Worm (Caenorhabditis elegans) whole organism, L1 larva: ENCODE measurements around the gene snf-9.
"Not testable (repeated sequence)": the region's sequence is repeated elsewhere in the genome, so short reads cannot be mapped to it uniquely, and the experiment has no call there.

ENCODE experiments used
- C16A3.4 ChIP-seq: fragments of 150-350 bp; optimal IDR thresholded peaks from 2 replicates; lab custom pipeline; 2014; ENCODE audit warnings: missing biosample characterization, missing genetic modification characterization
- Y116A8C.19 ChIP-seq: sonication (generic microtip); optimal IDR thresholded peaks from 2 replicates; lab custom pipeline; 2016; ENCODE audit warnings: missing compliant biosample characterization, missing genetic modification characterization, borderline replicate concordance
- aha-1 ChIP-seq: fragments of 150-350 bp; optimal IDR thresholded peaks from 2 replicates; lab custom pipeline; 2014; ENCODE audit warnings: missing biosample characterization, missing genetic modification characterization
- alr-1 ChIP-seq: fragments of 200-800 bp; sonication (Bioruptor generic); optimal IDR thresholded peaks from 2 replicates; lab custom pipeline; 2018; ENCODE audit warnings: borderline replicate concordance, mild to moderate bottlenecking, missing genetic modification characterization, missing compliant biosample characterization
- aly-2 ChIP-seq: fragments of 150-350 bp; optimal IDR thresholded peaks from 2 replicates; lab custom pipeline; 2014; ENCODE audit warnings: missing biosample characterization, missing genetic modification characterization
- blmp-1 ChIP-seq: fragments of 150-350 bp; optimal IDR thresholded peaks from 2 replicates; lab custom pipeline; 2014; ENCODE audit warnings: missing biosample characterization, missing genetic modification characterization
- ceh-82 ChIP-seq, 3 experiments: fragments of 150-350 bp in 1 of 3; sonication (generic microtip) in 2 of 3; optimal IDR thresholded peaks; 2 replicates each; lab custom pipeline; 2014 to 2017; ENCODE audit warnings: missing biosample characterization in 3 of 3, missing genetic modification characterization in 3 of 3
- ceh-90 ChIP-seq: sonication (generic microtip); optimal IDR thresholded peaks from 2 replicates; lab custom pipeline; 2016; ENCODE audit warnings: missing genetic modification characterization, missing compliant biosample characterization
- dpl-1 ChIP-seq, 3 experiments: fragments of 150-350 bp in 2 of 3; sonication (generic microtip) in 1 of 3; optimal IDR thresholded peaks; 2 replicates each; lab custom pipeline; 2014 to 2017; ENCODE audit warnings: missing biosample characterization in 3 of 3, missing genetic modification characterization in 3 of 3, missing genetic modification reagents in 3 of 3
- dsc-1 ChIP-seq: sonication (generic microtip); optimal IDR thresholded peaks from 2 replicates; lab custom pipeline; 2016; ENCODE audit warnings: mild to moderate bottlenecking, missing genetic modification characterization, missing compliant biosample characterization
- efl-1 ChIP-seq, 4 experiments: fragments of 150-350 bp; optimal IDR thresholded peaks in 3 of 4; peaks in 1 of 4; 1 replicate in 1 of 4; 2 replicates in 3 of 4; lab custom pipeline; 2014; ENCODE audit warnings: missing biosample characterization in 2 of 4, missing genetic modification characterization in 2 of 4, missing genetic modification reagents in 2 of 4
- elt-2 ChIP-seq: sonication (generic microtip); optimal IDR thresholded peaks from 2 replicates; lab custom pipeline; 2016; ENCODE audit warnings: missing genetic modification characterization, mild to moderate bottlenecking, inconsistent platforms, missing compliant biosample characterization, missing genetic modification reagents
- fkh-8 ChIP-seq: sonication (generic microtip); optimal IDR thresholded peaks from 2 replicates; lab custom pipeline; 2016; ENCODE audit warnings: mild to moderate bottlenecking, missing genetic modification characterization, missing compliant biosample characterization
- grh-1 ChIP-seq: fragments of 200-800 bp; sonication (Bioruptor generic); IDR thresholded peaks from 2 replicates; pipeline ENCODE4 v1.3.6; 2022; ENCODE audit warnings: missing genetic modification reagents, missing genetic modification characterization, missing compliant biosample characterization
- hlh-4 ChIP-seq: sonication (generic microtip); optimal IDR thresholded peaks from 2 replicates; lab custom pipeline; 2016; ENCODE audit warnings: mild to moderate bottlenecking, missing genetic modification characterization, missing compliant biosample characterization
- isw-1 ChIP-seq: fragments of 200-800 bp; sonication (Bioruptor generic); IDR thresholded peaks from 2 replicates; pipeline ENCODE4 v1.3.6; 2022; ENCODE audit warnings: missing genetic modification characterization, missing compliant biosample characterization
- jun-1 ChIP-seq: fragments of 150-350 bp; optimal IDR thresholded peaks from 2 replicates; lab custom pipeline; 2014; ENCODE audit warnings: missing biosample characterization, missing genetic modification reagents, missing genetic modification characterization
- lin-13 ChIP-seq: fragments of 150-350 bp; optimal IDR thresholded peaks from 2 replicates; lab custom pipeline; 2014; ENCODE audit warnings: missing biosample characterization, missing genetic modification reagents, missing genetic modification characterization
- lin-35 ChIP-seq, 2 experiments: fragments of 150-350 bp; optimal IDR thresholded peaks; 2 replicates each; lab custom pipeline; 2014; ENCODE audit warnings: missing biosample characterization in 2 of 2, missing genetic modification characterization in 2 of 2, missing genetic modification reagents in 2 of 2
- lir-3 ChIP-seq: sonication (generic microtip); optimal IDR thresholded peaks from 2 replicates; lab custom pipeline; 2016; ENCODE audit warnings: mild to moderate bottlenecking, missing genetic modification characterization, moderate library complexity, missing compliant biosample characterization; ENCODE audit not compliant: poor library complexity
- lsy-2 ChIP-seq, 2 experiments: fragments of 150-350 bp; optimal IDR thresholded peaks; 2 replicates each; lab custom pipeline; 2014; ENCODE audit warnings: missing biosample characterization in 2 of 2, missing genetic modification characterization in 2 of 2
- nhr-20 ChIP-seq: sonication (generic microtip); optimal IDR thresholded peaks from 2 replicates; lab custom pipeline; 2016; ENCODE audit warnings: mild to moderate bottlenecking, missing genetic modification characterization, missing compliant biosample characterization
- nhr-237 ChIP-seq: fragments of 150-350 bp; optimal IDR thresholded peaks from 2 replicates; lab custom pipeline; 2014; ENCODE audit warnings: missing biosample characterization, missing genetic modification characterization
- nhr-84 ChIP-seq: sonication (generic microtip); optimal IDR thresholded peaks from 2 replicates; lab custom pipeline; 2017; ENCODE audit warnings: missing biosample characterization, missing genetic modification characterization
- nhr-85 ChIP-seq: sonication (generic microtip); peaks from one replicate; lab custom pipeline; 2016; ENCODE audit warnings: missing genetic modification characterization, inconsistent platforms, missing compliant biosample characterization
- nhr-90 ChIP-seq: sonication (generic microtip); optimal IDR thresholded peaks from 2 replicates; lab custom pipeline; 2016; ENCODE audit warnings: mild to moderate bottlenecking, missing genetic modification characterization, missing compliant biosample characterization; ENCODE audit not compliant: poor library complexity
- pag-3 ChIP-seq: sonication (generic microtip); optimal IDR thresholded peaks from 2 replicates; lab custom pipeline; 2017; ENCODE audit warnings: missing genetic modification characterization, mild to moderate bottlenecking, missing compliant biosample characterization, antibody characterized with exemption, borderline replicate concordance; ENCODE audit not compliant: insufficient read depth
- pqm-1 ChIP-seq: sonication (generic microtip); optimal IDR thresholded peaks from 3 replicates; lab custom pipeline; 2017; ENCODE audit warnings: missing biosample characterization, missing genetic modification characterization
- sptf-1 ChIP-seq: fragments of 150-350 bp; optimal IDR thresholded peaks from 2 replicates; lab custom pipeline; 2014; ENCODE audit warnings: missing biosample characterization, missing genetic modification characterization
- sup-37 ChIP-seq: fragments of 200-800 bp; sonication (Bioruptor generic); optimal IDR thresholded peaks from 2 replicates; lab custom pipeline; 2018; ENCODE audit warnings: mild to moderate bottlenecking, missing genetic modification characterization, missing compliant biosample characterization
- tbx-2 ChIP-seq: sonication (generic microtip); optimal IDR thresholded peaks from 2 replicates; lab custom pipeline; 2016; ENCODE audit warnings: missing genetic modification characterization, missing compliant biosample characterization
- unc-86 ChIP-seq: sonication (generic microtip); optimal IDR thresholded peaks from 2 replicates; lab custom pipeline; 2016; ENCODE audit warnings: missing genetic modification characterization, missing compliant biosample characterization
- ztf-4 ChIP-seq: fragments of 150-350 bp; optimal IDR thresholded peaks from 2 replicates; lab custom pipeline; 2014; ENCODE audit warnings: missing biosample characterization, missing genetic modification characterization

The snf-9 gene

ce11 chrIV:17294489-17294888, 17.5 kb upstream of the snf-9 start, which contains the start of gene T28F3.5:
Gene T28F3.5, plus strand, starts transcription at chrIV:17294789.
- TF ChIP-seq efl-1 (optimal IDR thresholded peaks at IDR 0.05; lab: Kevin White, UChicago) (no peak), efl-1 (GFP tag; optimal IDR thresholded peaks at IDR 0.05 in 1 of 2; lab: Kevin White, UChicago) (peak in 1 of 2 experiments; percentile 84), aly-2 (tag; lab: Kevin White, UChicago) (no peak)
- TF ChIP-seq, all 84 proteins: peak for 1

ce11 chrIV:17301933-17302332, 10.0 kb upstream of the snf-9 start, which contains the start of gene ifta-2:
Gene ifta-2, minus strand, starts transcription at chrIV:17302033.
- peak; percentile 29 for TF ChIP-seq fkh-8 (tag; lab: Kevin White, UChicago)
- TF ChIP-seq tbx-2 (tag; lab: Kevin White, UChicago): no peak

- not testable (repeated sequence) for TF ChIP-seq Y116A8C.19, lir-3, sptf-1 (tag; lab: Kevin White, UChicago)
Measured at ce11 chrIV:17307223-17307622, 4.7 kb upstream of the snf-9 start, which contains the start of gene T28F3.8. Gene T28F3.8, minus strand, starts transcription at chrIV:17307323.

ce11 chrIV:17308211-17308610, 3.7 kb upstream of the snf-9 start, which contains the start of gene T28F3.9:
Gene T28F3.9, plus strand, starts transcription at chrIV:17308511.
- TF ChIP-seq aha-1: no peak
- no peak for TF ChIP-seq tbx-2 (tag; lab: Kevin White, UChicago)
- no peak for TF ChIP-seq nhr-237
- TF ChIP-seq unc-86 (tag; lab: Kevin White, UChicago): no peak
- no peak for TF ChIP-seq pag-3 (tag; lab: Kevin White, UChicago)
- no peak for TF ChIP-seq alr-1
- no peak for TF ChIP-seq dsc-1 (tag; lab: Kevin White, UChicago)
- TF ChIP-seq C16A3.4: no peak
- no peak for TF ChIP-seq efl-1 (optimal IDR thresholded peaks at IDR 0.05; lab: Kevin White, UChicago)
- TF ChIP-seq efl-1 (GFP tag; optimal IDR thresholded peaks at IDR 0.05 in 1 of 2; lab: Kevin White, UChicago): peak in 1 of 2 experiments; percentile 35
- TF ChIP-seq, all 84 proteins: peak for 1

- TF ChIP-seq grh-1: no peak
Measured at ce11 chrIV:17316398-17316797, 4.5 kb downstream of the snf-9 start, which contains the start of gene C49C3.20. Gene C49C3.20, minus strand, starts transcription at chrIV:17316498.

ce11 chrIV:17320445-17320844, 8.5 kb downstream of the snf-9 start, which contains the start of gene C49C3.4:
Gene C49C3.4, plus strand, starts transcription at chrIV:17320795.
- TF ChIP-seq elt-2 (tag; lab: Kevin White, UChicago): peak; percentile 52
- TF ChIP-seq lin-35 (GFP tag; optimal IDR thresholded peaks at IDR 0.05; lab: Kevin White, UChicago): peak in 1 of 2 experiments; percentile 4
- TF ChIP-seq isw-1 (GFP tag; lab: Robert Waterston, UW): no peak
- TF ChIP-seq jun-1 (tag; lab: Kevin White, UChicago): no peak
- TF ChIP-seq, all 84 proteins: peak for 2

ce11 chrIV:17328834-17329233, 16.9 kb downstream of the snf-9 start, which contains the start of gene ceh-88:
Gene ceh-88, plus strand, starts transcription at chrIV:17329188.
- TF ChIP-seq C16A3.4 (no peak), lsy-2 (tag; optimal IDR thresholded peaks at IDR 0.05; lab: Kevin White, UChicago) (peak in 1 of 2 experiments; percentile 30), ceh-82 (tag; optimal IDR thresholded peaks at IDR 0.05; lab: Kevin White, UChicago) (no peak), pqm-1 (tag; lab: Kevin White, UChicago) (no peak), efl-1 (optimal IDR thresholded peaks at IDR 0.05; lab: Kevin White, UChicago) (peak; percentile 1 to 12), efl-1 (GFP tag; optimal IDR thresholded peaks at IDR 0.05 in 1 of 2; lab: Kevin White, UChicago) (peak in 1 of 2 experiments; percentile 61), dpl-1 (GFP tag; optimal IDR thresholded peaks at IDR 0.05; lab: Kevin White, UChicago) (peak in 1 of 3 experiments; percentile 4), hlh-4 (tag; lab: Kevin White, UChicago) (no peak), lin-35 (GFP tag; optimal IDR thresholded peaks at IDR 0.05; lab: Kevin White, UChicago) (no peak), alr-1 (no peak), unc-86 (tag; lab: Kevin White, UChicago) (no peak), nhr-20 (tag; lab: Kevin White, UChicago) (no peak), ztf-4 (tag; lab: Kevin White, UChicago) (no peak), blmp-1 (tag; lab: Kevin White, UChicago) (peak; percentile 51), nhr-90 (no peak), fkh-8 (tag; lab: Kevin White, UChicago) (no peak), sup-37 (GFP tag; lab: Kevin White, UChicago) (no peak), lin-13 (no peak), ceh-90 (tag; lab: Kevin White, UChicago) (no peak), nhr-85 (tag; lab: Kevin White, UChicago) (no peak), nhr-84 (tag; lab: Kevin White, UChicago) (no peak)
